Worm (Caenorhabditis elegans) whole organism, L1 larva: ENCODE results near the gene Y57G11B.8.

Experiments used
- F16B12.6 ChIP-seq: fragments of 150-350 bp; optimal IDR thresholded peaks from 2 replicates; lab custom pipeline; 2014; ENCODE audit warnings: missing biosample characterization, missing genetic modification characterization
- aly-2 ChIP-seq: fragments of 150-350 bp; optimal IDR thresholded peaks from 2 replicates; lab custom pipeline; 2014; ENCODE audit warnings: missing biosample characterization, missing genetic modification characterization
- ceh-8 ChIP-seq: fragments of 200-800 bp; sonication (Bioruptor generic); optimal IDR thresholded peaks from 2 replicates; lab custom pipeline; 2018; ENCODE audit warnings: mild to moderate bottlenecking, missing genetic modification characterization, moderate library complexity, missing compliant biosample characterization
- ceh-90 ChIP-seq: sonication (generic microtip); optimal IDR thresholded peaks from 2 replicates; lab custom pipeline; 2016; ENCODE audit warnings: missing genetic modification characterization, missing compliant biosample characterization
- efl-1 ChIP-seq, 4 experiments: fragments of 150-350 bp; optimal IDR thresholded peaks in 3 of 4; peaks in 1 of 4; 1 replicate in 1 of 4; 2 replicates in 3 of 4; lab custom pipeline; 2014; ENCODE audit warnings: missing biosample characterization in 2 of 4, missing genetic modification characterization in 2 of 4, missing genetic modification reagents in 2 of 4
- egl-13 ChIP-seq: sonication (generic microtip); optimal IDR thresholded peaks from 2 replicates; lab custom pipeline; 2016; ENCODE audit warnings: missing genotype, missing genetic modification reagents, missing genetic modification characterization, missing compliant biosample characterization
- ets-5 ChIP-seq: fragments of 200-800 bp; sonication (Bioruptor generic); IDR thresholded peaks from 2 replicates; pipeline ENCODE4 v1.3.6; 2022; ENCODE audit warnings: missing genetic modification characterization, missing compliant biosample characterization
- fkh-4 ChIP-seq: sonication (generic microtip); optimal IDR thresholded peaks from 2 replicates; lab custom pipeline; 2016; ENCODE audit warnings: missing compliant biosample characterization, missing genetic modification characterization, borderline replicate concordance
- fkh-8 ChIP-seq: sonication (generic microtip); optimal IDR thresholded peaks from 2 replicates; lab custom pipeline; 2016; ENCODE audit warnings: mild to moderate bottlenecking, missing genetic modification characterization, missing compliant biosample characterization
- hlh-4 ChIP-seq: sonication (generic microtip); optimal IDR thresholded peaks from 2 replicates; lab custom pipeline; 2016; ENCODE audit warnings: mild to moderate bottlenecking, missing genetic modification characterization, missing compliant biosample characterization
- isw-1 ChIP-seq: fragments of 200-800 bp; sonication (Bioruptor generic); IDR thresholded peaks from 2 replicates; pipeline ENCODE4 v1.3.6; 2022; ENCODE audit warnings: missing genetic modification characterization, missing compliant biosample characterization
- lin-35 ChIP-seq, 2 experiments: fragments of 150-350 bp; optimal IDR thresholded peaks; 2 replicates each; lab custom pipeline; 2014; ENCODE audit warnings: missing biosample characterization in 2 of 2, missing genetic modification characterization in 2 of 2, missing genetic modification reagents in 2 of 2
- lir-3 ChIP-seq: sonication (generic microtip); optimal IDR thresholded peaks from 2 replicates; lab custom pipeline; 2016; ENCODE audit warnings: mild to moderate bottlenecking, missing genetic modification characterization, moderate library complexity, missing compliant biosample characterization; ENCODE audit not compliant: poor library complexity
- mef-2 ChIP-seq: fragments of 150-350 bp; optimal IDR thresholded peaks from 2 replicates; lab custom pipeline; 2014; ENCODE audit warnings: missing biosample characterization, missing genetic modification characterization
- nhr-19 ChIP-seq: fragments of 200-800 bp; sonication (Bioruptor generic); conservative IDR thresholded peaks from 2 replicates; pipeline ENCODE4 v1.3.6; 2022; ENCODE audit warnings: missing genetic modification characterization, missing compliant biosample characterization
- nhr-20 ChIP-seq: sonication (generic microtip); optimal IDR thresholded peaks from 2 replicates; lab custom pipeline; 2016; ENCODE audit warnings: mild to moderate bottlenecking, missing genetic modification characterization, missing compliant biosample characterization
- nhr-28 ChIP-seq: fragments of 150-350 bp; optimal IDR thresholded peaks from 2 replicates; lab custom pipeline; 2014; ENCODE audit warnings: missing biosample characterization, missing genetic modification characterization
- nhr-47 ChIP-seq: sonication (generic microtip); optimal IDR thresholded peaks from 2 replicates; lab custom pipeline; 2016; ENCODE audit warnings: mild to moderate bottlenecking, missing genetic modification characterization, moderate library complexity, missing compliant biosample characterization
- pag-3 ChIP-seq: sonication (generic microtip); optimal IDR thresholded peaks from 2 replicates; lab custom pipeline; 2017; ENCODE audit warnings: missing genetic modification characterization, mild to moderate bottlenecking, missing compliant biosample characterization, antibody characterized with exemption, borderline replicate concordance; ENCODE audit not compliant: insufficient read depth
- pax-3 ChIP-seq: fragments of 200-800 bp; sonication (Bioruptor generic); optimal IDR thresholded peaks from 2 replicates; lab custom pipeline; 2018; ENCODE audit warnings: mild to moderate bottlenecking, missing genetic modification characterization, moderate library complexity, missing compliant biosample characterization
- pqm-1 ChIP-seq: sonication (generic microtip); optimal IDR thresholded peaks from 3 replicates; lab custom pipeline; 2017; ENCODE audit warnings: missing biosample characterization, missing genetic modification characterization
- rnt-1 ChIP-seq: sonication (generic microtip); optimal IDR thresholded peaks from 2 replicates; lab custom pipeline; 2016; ENCODE audit warnings: mild to moderate bottlenecking, missing genetic modification characterization, moderate library complexity, missing compliant biosample characterization
- snu-23 ChIP-seq: sonication (generic microtip); optimal IDR thresholded peaks from 2 replicates; lab custom pipeline; 2016; ENCODE audit warnings: missing genetic modification characterization, missing compliant biosample characterization
- sox-4 ChIP-seq: sonication (generic microtip); optimal IDR thresholded peaks from 2 replicates; lab custom pipeline; 2016; ENCODE audit warnings: missing genetic modification characterization, missing compliant biosample characterization
- sptf-1 ChIP-seq: fragments of 150-350 bp; optimal IDR thresholded peaks from 2 replicates; lab custom pipeline; 2014; ENCODE audit warnings: missing biosample characterization, missing genetic modification characterization
- sup-37 ChIP-seq: fragments of 200-800 bp; sonication (Bioruptor generic); optimal IDR thresholded peaks from 2 replicates; lab custom pipeline; 2018; ENCODE audit warnings: mild to moderate bottlenecking, missing genetic modification characterization, missing compliant biosample characterization
- swsn-7 ChIP-seq: sonication (generic microtip); optimal IDR thresholded peaks from 2 replicates; lab custom pipeline; 2016; ENCODE audit warnings: missing genetic modification characterization, missing compliant biosample characterization
- tbx-2 ChIP-seq: sonication (generic microtip); optimal IDR thresholded peaks from 2 replicates; lab custom pipeline; 2016; ENCODE audit warnings: missing genetic modification characterization, missing compliant biosample characterization
- tlp-1 ChIP-seq: fragments of 150-350 bp; optimal IDR thresholded peaks from 2 replicates; lab custom pipeline; 2014; ENCODE audit warnings: missing biosample characterization, missing genetic modification characterization
- unc-130 ChIP-seq: fragments of 150-350 bp; optimal IDR thresholded peaks from 2 replicates; lab custom pipeline; 2017; ENCODE audit warnings: missing biosample characterization, missing genetic modification characterization, inconsistent platforms
- unc-62 ChIP-seq: fragments of 150-350 bp; optimal IDR thresholded peaks from 2 replicates; lab custom pipeline; 2014; ENCODE audit warnings: missing biosample characterization, missing genetic modification reagents, missing genetic modification characterization
- xbp-1 ChIP-seq: sonication (generic microtip); optimal IDR thresholded peaks from 2 replicates; lab custom pipeline; 2016; ENCODE audit warnings: missing genetic modification characterization, missing compliant biosample characterization
- zip-4 ChIP-seq: fragments of 200-800 bp; sonication (Bioruptor generic); optimal IDR thresholded peaks from 2 replicates; lab custom pipeline; 2018; ENCODE audit warnings: mild to moderate bottlenecking, missing genetic modification characterization, moderate library complexity, missing compliant biosample characterization
- ztf-4 ChIP-seq: fragments of 150-350 bp; optimal IDR thresholded peaks from 2 replicates; lab custom pipeline; 2014; ENCODE audit warnings: missing biosample characterization, missing genetic modification characterization

The Y57G11B.8 gene

ce11 chrIV:14549308-14549707, 29.2 kb downstream of the Y57G11B.8 start, which contains the start of gene T27E7.9:
TSS of gene T27E7.9 (minus strand) at chrIV:14549408.
- TF ChIP-seq xbp-1 (tag; lab: Kevin White, UChicago) (no peak), pag-3 (tag; lab: Kevin White, UChicago) (no peak), F16B12.6 (tag; lab: Kevin White, UChicago) (no peak), sox-4 (tag; lab: Kevin White, UChicago) (no peak), lin-35 (GFP tag; optimal IDR thresholded peaks at IDR 0.05; lab: Kevin White, UChicago) (no peak), lir-3 (no peak)

DNA sequence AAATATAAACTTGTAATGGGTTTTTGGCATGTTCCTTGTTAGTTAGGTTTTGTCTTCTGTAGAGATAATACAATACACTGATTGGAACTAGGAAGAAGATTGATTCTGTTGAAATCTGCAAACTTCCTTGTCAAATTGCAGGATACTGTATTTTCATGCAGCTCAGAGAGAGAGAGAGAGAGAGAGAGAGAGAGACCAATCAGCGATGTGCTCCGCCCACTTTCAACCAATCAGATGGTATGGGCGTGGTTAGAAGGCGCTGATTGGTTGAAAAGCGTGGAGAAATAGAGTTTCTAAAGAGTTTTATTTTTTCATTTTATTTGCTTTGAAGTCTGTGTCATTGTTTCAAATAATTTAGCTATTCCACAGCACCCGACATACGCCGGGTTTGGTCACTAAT, 31.2 kb downstream of the Y57G11B.8 start:
- TF ChIP-seq pag-3 (tag; lab: Kevin White, UChicago): no peak
- no peak for TF ChIP-seq egl-13 (tag; lab: Kevin White, UChicago)
- TF ChIP-seq tlp-1 (tag; lab: Kevin White, UChicago): no peak

DNA sequence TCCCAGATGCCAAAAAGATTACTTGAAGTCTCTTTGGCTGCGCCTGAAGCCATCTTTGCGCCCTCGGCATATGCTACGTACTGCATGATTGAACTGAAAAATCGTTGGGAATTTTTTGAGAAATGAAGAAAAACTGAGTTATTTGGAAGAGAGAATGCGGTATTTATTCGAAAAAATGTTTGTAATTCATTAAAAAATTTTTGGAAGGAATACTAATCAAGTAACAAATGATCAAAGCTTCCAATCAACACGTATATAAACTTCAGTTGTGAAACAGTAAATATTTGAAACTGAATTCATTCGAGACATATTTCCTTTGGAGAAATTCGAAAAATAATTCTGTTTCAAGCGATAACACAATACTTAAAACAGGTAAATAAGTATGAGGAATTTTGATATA, 36.0 kb downstream of the Y57G11B.8 start, which contains the start of gene pals-29:
Gene pals-29 (minus strand): TSS at position 101 of the 400 bp plus-strand sequence.
- TF ChIP-seq nhr-28 (tag; lab: Kevin White, UChicago): no peak
- no peak for TF ChIP-seq pax-3 (tag; lab: Kevin White, UChicago)
- no peak for TF ChIP-seq nhr-19
- TF ChIP-seq unc-62 (GFP tag; lab: Kevin White, UChicago): no peak
- no peak for TF ChIP-seq sup-37 (GFP tag; lab: Kevin White, UChicago)
- no peak for TF ChIP-seq fkh-8 (tag; lab: Kevin White, UChicago)
- no peak for TF ChIP-seq isw-1 (GFP tag; lab: Robert Waterston, UW)
- TF ChIP-seq sptf-1 (tag; lab: Kevin White, UChicago): no peak
- no peak for TF ChIP-seq unc-130 (tag; lab: Kevin White, UChicago)
- TF ChIP-seq ceh-90 (tag; lab: Kevin White, UChicago): no peak
- TF ChIP-seq hlh-4 (tag; lab: Kevin White, UChicago): no peak
- TF ChIP-seq ets-5 (GFP tag; lab: Robert Waterston, UW): no peak
- no peak for TF ChIP-seq zip-4 (GFP tag; lab: Kevin White, UChicago)
- TF ChIP-seq ceh-8 (GFP tag; lab: Kevin White, UChicago): no peak
- no peak for TF ChIP-seq nhr-20 (tag; lab: Kevin White, UChicago)

- TF ChIP-seq ztf-4: no peak
- TF ChIP-seq tbx-2: no peak
- TF ChIP-seq swsn-7 (tag; lab: Kevin White, UChicago): no peak
- no peak for TF ChIP-seq ceh-90 (tag; lab: Kevin White, UChicago)
- no peak for TF ChIP-seq mef-2 (tag; lab: Kevin White, UChicago)
These were observed 41.6 kb downstream of the Y57G11B.8 start, which contains the start of gene T27E7.5 for ce11 chrIV:14536911-14537310. TSS of gene T27E7.5 (plus strand) at chrIV:14537163.

DNA sequence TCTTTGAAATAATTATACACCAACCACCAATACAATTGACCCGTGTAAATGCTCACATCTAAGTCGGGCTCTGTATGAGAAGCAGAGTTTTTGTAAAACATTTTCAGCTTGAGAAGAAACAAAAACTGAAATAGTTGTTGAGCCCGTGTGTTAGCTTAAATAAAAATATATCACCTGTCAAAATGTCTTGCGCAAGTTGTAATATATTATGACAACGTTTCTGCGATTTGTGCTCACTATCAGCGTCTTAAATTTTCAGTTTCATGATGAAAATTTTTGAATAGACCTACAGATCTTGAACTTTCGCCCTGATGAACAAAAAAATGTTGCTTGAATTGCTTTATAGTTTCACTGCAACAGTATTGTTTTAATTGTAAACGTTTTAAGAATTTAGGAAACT, 43.5 kb downstream of the Y57G11B.8 start, which contains the start of gene T27E7.4:
Gene T27E7.4 (minus strand): TSS at position 101 of the 400 bp plus-strand sequence.
- no peak for TF ChIP-seq fkh-4 (tag; lab: Kevin White, UChicago)
- TF ChIP-seq ets-5 (GFP tag; lab: Robert Waterston, UW): no peak
- TF ChIP-seq sox-4 (tag; lab: Kevin White, UChicago): no peak
- TF ChIP-seq pqm-1 (tag; lab: Kevin White, UChicago): no peak
- TF ChIP-seq aly-2 (tag; lab: Kevin White, UChicago): no peak
- TF ChIP-seq snu-23: no peak
- TF ChIP-seq efl-1 (optimal IDR thresholded peaks at IDR 0.05; lab: Kevin White, UChicago): no peak
- TF ChIP-seq efl-1 (GFP tag; optimal IDR thresholded peaks at IDR 0.05 in 1 of 2; lab: Kevin White, UChicago): no peak
- no peak for TF ChIP-seq nhr-47 (tag; lab: Kevin White, UChicago)
- TF ChIP-seq rnt-1 (tag; lab: Kevin White, UChicago): no peak
